Worm (Caenorhabditis elegans) whole organism, L4 larva: Measurements from ENCODE around the gene mrps-28.

Experiments used
- F49E8.2 ChIP-seq: sonication (generic microtip); optimal IDR thresholded peaks from 2 replicates; lab custom pipeline; 2016; ENCODE audit warnings: missing compliant biosample characterization, mild to moderate bottlenecking, missing genetic modification characterization, borderline replicate concordance
- lin-15B ChIP-seq: fragments of 150-350 bp; sonication (generic microtip); optimal IDR thresholded peaks from 3 replicates; lab custom pipeline; 2014; ENCODE audit warnings: missing biosample characterization, missing genetic modification characterization
- nhr-11 ChIP-seq: fragments of 150-350 bp; optimal IDR thresholded peaks from 2 replicates; lab custom pipeline; 2014; ENCODE audit warnings: missing biosample characterization, missing genetic modification characterization
- nhr-41 ChIP-seq: fragments of 200-800 bp; sonication (Bioruptor generic); IDR thresholded peaks from 2 replicates; pipeline ENCODE4 v1.3.6; 2022; ENCODE audit warnings: missing genetic modification reagents, missing genetic modification characterization, missing compliant biosample characterization
- spr-1 ChIP-seq: sonication (generic microtip); optimal IDR thresholded peaks from 2 replicates; lab custom pipeline; 2016; ENCODE audit warnings: mild to moderate bottlenecking, missing genetic modification characterization, missing compliant biosample characterization
- unc-130 ChIP-seq: sonication (generic microtip); optimal IDR thresholded peaks from 2 replicates; lab custom pipeline; 2016; ENCODE audit warnings: missing genetic modification reagents, missing genetic modification characterization, missing compliant biosample characterization
- zfp-2 ChIP-seq: sonication (generic microtip); optimal IDR thresholded peaks from 2 replicates; lab custom pipeline; 2016; ENCODE audit warnings: mild to moderate bottlenecking, missing genetic modification characterization, missing compliant biosample characterization

ce11 chrV:19667716-19668115 lies 23.7 kb downstream of the mrps-28 start:
- no peak for TF ChIP-seq nhr-41 (GFP tag; lab: Robert Waterston, UW)
- TF ChIP-seq unc-130 (GFP tag; lab: Kevin White, UChicago): no peak
- no peak for TF ChIP-seq lin-15B (tag; lab: Kevin White, UChicago)
- TF ChIP-seq F49E8.2 (tag; lab: Kevin White, UChicago): no peak
- no peak for TF ChIP-seq zfp-2 (tag; lab: Kevin White, UChicago)
- TF ChIP-seq spr-1 (tag; lab: Kevin White, UChicago): no peak
- no peak for TF ChIP-seq nhr-11 (tag; lab: Kevin White, UChicago)
